Worm (Caenorhabditis elegans): ENCODE measurements around the gene ZK1320.2.

DNA sequence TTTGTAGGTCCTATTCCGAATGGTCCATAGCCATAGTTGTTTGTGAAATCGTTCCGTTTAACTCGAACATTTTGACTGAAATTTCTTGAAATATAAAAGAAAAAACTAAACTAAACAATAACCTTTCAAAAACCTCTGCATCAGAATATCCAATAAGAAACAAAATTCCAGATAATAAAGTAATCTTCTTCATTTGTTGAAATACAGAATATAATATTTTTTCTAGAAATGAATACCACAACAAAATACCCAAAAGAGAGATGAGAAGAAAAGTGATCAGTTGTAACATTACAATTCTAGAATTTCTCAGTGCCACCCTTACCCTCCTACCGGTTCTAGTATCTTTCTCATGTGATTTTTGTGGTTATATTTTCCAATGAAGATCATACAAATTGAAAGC, 5.1 kb downstream of the ZK1320.2 start, which contains the start of gene ZK1307.2:
- TF ChIP-seq ces-1 (GFP tag; optimal IDR thresholded peaks at IDR 0.05) (no peak), unc-62 (GFP tag; optimal IDR thresholded peaks at IDR 0.05) (no peak), sem-2 (GFP tag; optimal IDR thresholded peaks at IDR 0.05) (no peak), cnd-1 (tag; optimal IDR thresholded peaks at IDR 0.05) (no peak), unc-39 (tag; optimal IDR thresholded peaks at IDR 0.05) (no peak), ztf-11 (tag; optimal IDR thresholded peaks at IDR 0.05) (no peak), nhr-76 (tag; optimal IDR thresholded peaks at IDR 0.05) (no peak), ceh-83 (GFP tag; optimal IDR thresholded peaks at IDR 0.05) (no peak), snpc-4 (tag; optimal IDR thresholded peaks at IDR 0.05) (no peak), nhr-12 (tag; optimal IDR thresholded peaks at IDR 0.05) (no peak)
